Fruit fly (Drosophila melanogaster): ENCODE data around the gene CG42688.

Gene CG42688

dm6 chr2L:19134366-19134689 is 48.3 kb downstream of the CG42688 start (continued):
- TF ChIP-seq lov (optimal IDR thresholded peaks at IDR 0.05) (no peak), lov (GFP tag; IDR thresholded peaks at IDR 0.05) (no peak), ken (GFP tag; IDR thresholded peaks at IDR 0.05) (no peak), Med (GFP tag) (peak; percentile 71), H15 (GFP tag; IDR thresholded peaks at IDR 0.05) (no peak), CG1024 (GFP tag; IDR thresholded peaks at IDR 0.05) (no peak), jing (GFP tag; optimal IDR thresholded peaks at IDR 0.05) (no peak)

DNA sequence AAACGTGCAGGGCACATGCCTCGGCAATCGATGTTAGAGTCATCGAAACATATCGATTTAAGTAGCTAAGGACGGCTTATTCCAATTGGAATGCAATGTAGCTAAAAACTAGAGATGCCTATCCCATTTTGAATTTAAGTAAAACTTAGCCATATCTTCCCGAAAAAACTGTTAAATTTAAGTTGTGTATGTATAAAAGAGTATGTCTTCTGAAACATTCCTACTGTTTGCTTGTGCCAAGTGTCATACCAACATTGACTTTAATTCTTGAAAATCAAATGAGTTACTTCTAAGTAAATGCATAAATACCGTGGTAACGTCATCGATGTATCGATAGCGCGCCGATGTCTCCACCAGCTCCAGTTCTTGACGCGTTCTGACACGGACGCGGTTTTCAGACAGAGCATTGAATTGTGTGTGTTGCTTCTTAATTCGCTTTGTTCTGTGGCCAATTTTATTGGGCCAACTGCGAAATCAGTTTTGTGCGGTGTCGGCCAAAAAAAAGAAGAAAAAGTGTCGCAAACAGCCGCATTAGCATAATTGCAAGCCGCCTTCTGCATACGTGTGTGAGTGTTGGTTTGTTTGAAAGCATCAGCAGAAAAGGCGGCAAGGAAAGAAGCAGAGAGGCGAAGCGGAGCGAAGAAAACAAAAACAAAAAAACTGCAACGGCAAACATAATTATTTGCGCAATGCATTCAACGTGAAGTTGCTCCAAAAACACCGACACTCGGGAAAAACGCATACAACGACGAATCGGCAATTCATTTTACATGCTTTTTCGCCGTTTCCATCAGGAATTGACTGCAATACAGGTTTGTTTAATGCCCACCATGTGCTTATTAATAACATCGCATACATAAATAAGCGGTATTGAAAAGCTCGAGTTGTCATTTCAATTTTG is 48.9 kb downstream of the CG42688 start, which contains the start of gene brat:
TSS of gene brat (plus strand) at position 352 of the 901 bp plus-strand sequence.
- no peak for TF ChIP-seq psq (GFP tag; optimal IDR thresholded peaks at IDR 0.05)
- TF ChIP-seq Dad (GFP tag; optimal IDR thresholded peaks at IDR 0.05) = peak; percentile 37
- no peak for TF ChIP-seq CG1024 (GFP tag; IDR thresholded peaks at IDR 0.05)
- no peak for TF ChIP-seq CG1832 (GFP tag; optimal IDR thresholded peaks at IDR 0.05)
- TF ChIP-seq CG10654 (GFP tag; optimal IDR thresholded peaks at IDR 0.05) = peak; percentile 41
- TF ChIP-seq pho (GFP tag; optimal IDR thresholded peaks at IDR 0.05) = peak; percentile 59
- TF ChIP-seq knrl (GFP tag; IDR thresholded peaks at IDR 0.05; ENCODE audit: partially characterized antibody) = peak; percentile 92
- TF ChIP-seq Abd-B (GFP tag; optimal IDR thresholded peaks at IDR 0.05) = peak; percentile 51
- no peak for TF ChIP-seq sisA (GFP tag; IDR thresholded peaks at IDR 0.05)
- TF ChIP-seq amos (GFP tag; IDR thresholded peaks at IDR 0.05; ENCODE audit: partially characterized antibody) = peak; percentile 84
- TF ChIP-seq abd-A (tag; optimal IDR thresholded peaks at IDR 0.05) = no peak
- TF ChIP-seq CG4617 (GFP tag; optimal IDR thresholded peaks at IDR 0.05; ENCODE audit: borderline replicate concordance) = peak; percentile 48
- TF ChIP-seq Camta (GFP tag; optimal IDR thresholded peaks at IDR 0.05) = peak; percentile 47
- TF ChIP-seq CG31365 (tag; optimal IDR thresholded peaks at IDR 0.05) = no peak
- TF ChIP-seq Sox100B (GFP tag; optimal IDR thresholded peaks at IDR 0.05) = peak; percentile 27
- peak; percentile 45 for TF ChIP-seq tx (GFP tag; optimal IDR thresholded peaks at IDR 0.05)
- TF ChIP-seq al (GFP tag; IDR thresholded peaks at IDR 0.05) = no peak
- TF ChIP-seq CG18262 (tag; optimal IDR thresholded peaks at IDR 0.05) = peak; percentile 56
- peak; percentile 85 for TF ChIP-seq trem (tag; optimal IDR thresholded peaks at IDR 0.05)
- no peak for TF ChIP-seq cad (GFP tag; optimal IDR thresholded peaks at IDR 0.05)
- TF ChIP-seq BEAF-32 (GFP tag; optimal IDR thresholded peaks at IDR 0.05) = peak; percentile 96
- no peak for TF ChIP-seq Nf-YA (GFP tag; IDR thresholded peaks at IDR 0.05)
- TF ChIP-seq lilli (GFP tag; optimal IDR thresholded peaks at IDR 0.05) = peak; percentile 80
- TF ChIP-seq lov (optimal IDR thresholded peaks at IDR 0.05) = no peak
- TF ChIP-seq lov (GFP tag; IDR thresholded peaks at IDR 0.05) = 0 out of 3 replicates have a peak, but pooled peaks have one; percentile 21
- no peak for TF ChIP-seq CG43689 (GFP tag; IDR thresholded peaks at IDR 0.05)
- no peak for TF ChIP-seq schlank (tag; optimal IDR thresholded peaks at IDR 0.05)
- peak; percentile 67 for TF ChIP-seq cg (GFP tag; optimal IDR thresholded peaks at IDR 0.05)
- TF ChIP-seq ab (GFP tag; optimal IDR thresholded peaks at IDR 0.05) = no peak
- TF ChIP-seq CG7987 (GFP tag; optimal IDR thresholded peaks at IDR 0.05) = no peak
- no peak for TF ChIP-seq danr (GFP tag; IDR thresholded peaks at IDR 0.05)
- TF ChIP-seq Usf (GFP tag; optimal IDR thresholded peaks at IDR 0.05) = no peak
- peak; percentile 44 for TF ChIP-seq fu2 (GFP tag; optimal IDR thresholded peaks at IDR 0.05)
- peak; percentile 46 for TF ChIP-seq kni (GFP tag; optimal IDR thresholded peaks at IDR 0.05)
- TF ChIP-seq Dek (tag; optimal IDR thresholded peaks at IDR 0.05) = peak; percentile 18
- no peak for TF ChIP-seq Hr39 (optimal IDR thresholded peaks at IDR 0.05)
- TF ChIP-seq pan (optimal IDR thresholded peaks at IDR 0.05) = no peak
- no peak for TF ChIP-seq pan (GFP tag; optimal IDR thresholded peaks at IDR 0.05 in 1 of 2, IDR thresholded peaks at IDR 0.05 in 1 of 2)
- TF ChIP-seq tll (GFP tag; optimal IDR thresholded peaks at IDR 0.05) = peak in 1 of 2 experiments; percentile 36
- peak; percentile 68 for TF ChIP-seq ato (GFP tag; IDR thresholded peaks at IDR 0.05; ENCODE audit: partially characterized antibody)
- no peak for TF ChIP-seq Hr78 (GFP tag; optimal IDR thresholded peaks at IDR 0.05)
- TF ChIP-seq CG11456 (GFP tag; IDR thresholded peaks at IDR 0.05) = no peak
- peak; percentile 40 for TF ChIP-seq lab (GFP tag; optimal IDR thresholded peaks at IDR 0.05)

All from whole organism, embryonic.